Fruit fly (Drosophila melanogaster): ENCODE results near the gene Npc2h.

The Npc2h gene

dm6 chr3R:30758725-30759714 lies 12.9 kb upstream of the Npc2h start (continued):
- TF ChIP-seq Kr (GFP tag; optimal IDR thresholded peaks at IDR 0.05): no peak
- TF ChIP-seq CG17385 (GFP tag; optimal IDR thresholded peaks at IDR 0.05): no peak
- no peak for TF ChIP-seq CG13123 (GFP tag; optimal IDR thresholded peaks at IDR 0.05)
- no peak for TF ChIP-seq CG13624 (GFP tag; optimal IDR thresholded peaks at IDR 0.05)
- peak; percentile 19 for TF ChIP-seq lab (GFP tag; optimal IDR thresholded peaks at IDR 0.05)
- TF ChIP-seq CG10267 (tag; optimal IDR thresholded peaks at IDR 0.05): peak; percentile 2
- peak; percentile 81 for TF ChIP-seq Hey (tag; optimal IDR thresholded peaks at IDR 0.05)
- no peak for TF ChIP-seq CHES-1-like (GFP tag; optimal IDR thresholded peaks at IDR 0.05)
- no peak for TF ChIP-seq CG10209 (GFP tag; optimal IDR thresholded peaks at IDR 0.05)
- 0 out of 3 replicates have a peak, but pooled peaks have one; percentile 26 for TF ChIP-seq CG2199 (GFP tag; IDR thresholded peaks at IDR 0.05)
- no peak for TF ChIP-seq CG15269 (tag; optimal IDR thresholded peaks at IDR 0.05)
- no peak for TF ChIP-seq CG34422 (GFP tag; IDR thresholded peaks at IDR 0.05)
- TF ChIP-seq Oaz (GFP tag; IDR thresholded peaks at IDR 0.05): no peak
- TF ChIP-seq grn (GFP tag; optimal IDR thresholded peaks at IDR 0.05): no peak
- TF ChIP-seq CG7556 (GFP tag; optimal IDR thresholded peaks at IDR 0.05): no peak
- TF ChIP-seq Nf-YA (GFP tag; IDR thresholded peaks at IDR 0.05): no peak
- no peak for TF ChIP-seq CG16863 (GFP tag; optimal IDR thresholded peaks at IDR 0.05)
- TF ChIP-seq dmrt11E (tag; optimal IDR thresholded peaks at IDR 0.05): peak; percentile 18
- TF ChIP-seq h (optimal IDR thresholded peaks at IDR 0.05): no peak
- TF ChIP-seq CG3995 (GFP tag; optimal IDR thresholded peaks at IDR 0.05): no peak
- TF ChIP-seq cwo (GFP tag; optimal IDR thresholded peaks at IDR 0.05): no peak
- TF ChIP-seq dan (GFP tag; IDR thresholded peaks at IDR 0.05): no peak
- no peak for TF ChIP-seq CG2129 (GFP tag; IDR thresholded peaks at IDR 0.05; ENCODE audit: partially characterized antibody)
- TF ChIP-seq NfI (GFP tag; optimal IDR thresholded peaks at IDR 0.05): no peak
- TF ChIP-seq CG11504 (tag; optimal IDR thresholded peaks at IDR 0.05): peak; percentile 29
- no peak for TF ChIP-seq CG30431 (GFP tag; optimal IDR thresholded peaks at IDR 0.05)
- no peak for TF ChIP-seq CG32772 (GFP tag; IDR thresholded peaks at IDR 0.05)
- TF ChIP-seq gcm2 (GFP tag; optimal IDR thresholded peaks at IDR 0.05): no peak
- TF ChIP-seq Med (GFP tag): no peak
- peak; percentile 3 for TF ChIP-seq CG17359 (tag; optimal IDR thresholded peaks at IDR 0.05)
- TF ChIP-seq ro (GFP tag; IDR thresholded peaks at IDR 0.05): no peak
- TF ChIP-seq sna (GFP tag; IDR thresholded peaks at IDR 0.05; ENCODE audit: partially characterized antibody): no peak
- no peak for TF ChIP-seq CG7963 (GFP tag; IDR thresholded peaks at IDR 0.05; ENCODE audit: partially characterized antibody)
- TF ChIP-seq Rx (GFP tag; IDR thresholded peaks at IDR 0.05): no peak
- no peak for TF ChIP-seq Lim3 (GFP tag; IDR thresholded peaks at IDR 0.05)
- no peak for TF ChIP-seq Hmx (GFP tag; optimal IDR thresholded peaks at IDR 0.05)
- TF ChIP-seq CG10366 (GFP tag; IDR thresholded peaks at IDR 0.05): no peak
- peak; percentile 54 for TF ChIP-seq sens (GFP tag)
- TF ChIP-seq dpn (GFP tag; optimal IDR thresholded peaks at IDR 0.05): no peak

dm6 chr3R:30756191-30756590 lies 10.1 kb upstream of the Npc2h start:
- no peak for TF ChIP-seq CG34422 (GFP tag; IDR thresholded peaks at IDR 0.05)
- TF ChIP-seq CG9215 (GFP tag; IDR thresholded peaks at IDR 0.05): no peak
- TF ChIP-seq HmgZ (tag; optimal IDR thresholded peaks at IDR 0.05): no peak
- no peak for TF ChIP-seq dimm (GFP tag; IDR thresholded peaks at IDR 0.05)
- no peak for TF ChIP-seq CG12236 (GFP tag; optimal IDR thresholded peaks at IDR 0.05)
- no peak for TF ChIP-seq stwl (tag; optimal IDR thresholded peaks at IDR 0.05)
- no peak for TF ChIP-seq CG4707 (GFP tag; optimal IDR thresholded peaks at IDR 0.05)
- no peak for TF ChIP-seq prd (optimal IDR thresholded peaks at IDR 0.05)
- TF ChIP-seq prd (GFP tag; IDR thresholded peaks at IDR 0.05): no peak
- TF ChIP-seq corto (GFP tag; optimal IDR thresholded peaks at IDR 0.05): no peak
- no peak for TF ChIP-seq emc (GFP tag; optimal IDR thresholded peaks at IDR 0.05)
- TF ChIP-seq al (GFP tag; IDR thresholded peaks at IDR 0.05): no peak
- no peak for TF ChIP-seq bab2 (GFP tag; optimal IDR thresholded peaks at IDR 0.05)
- no peak for TF ChIP-seq luna (GFP tag; optimal IDR thresholded peaks at IDR 0.05)
- TF ChIP-seq repo (GFP tag; optimal IDR thresholded peaks at IDR 0.05): no peak

Data from whole organism, embryonic.